Worm (Caenorhabditis elegans): ENCODE results near the gene lron-15.

- TF ChIP-seq pha-4 (tag; optimal IDR thresholded peaks at IDR 0.05) (no peak), lin-13 (tag; optimal IDR thresholded peaks at IDR 0.05) (no peak), sptf-1 (tag; optimal IDR thresholded peaks at IDR 0.05) (no peak), snpc-4 (tag; optimal IDR thresholded peaks at IDR 0.05) (no peak), nhr-12 (tag; optimal IDR thresholded peaks at IDR 0.05) (no peak), unc-120 (tag; optimal IDR thresholded peaks at IDR 0.05; ENCODE audit: poor library complexity, severe bottlenecking) (no peak), mab-5 (tag; optimal IDR thresholded peaks at IDR 0.05) (no peak), nhr-76 (tag; optimal IDR thresholded peaks at IDR 0.05) (no peak), nhr-28 (tag; optimal IDR thresholded peaks at IDR 0.05) (no peak), ces-1 (GFP tag; optimal IDR thresholded peaks at IDR 0.05) (no peak), unc-39 (tag; optimal IDR thresholded peaks at IDR 0.05) (no peak), ztf-11 (tag; optimal IDR thresholded peaks at IDR 0.05) (no peak)
Measured at ce11 chrII:6500161-6500560, 44.5 kb downstream of the lron-15 start, which contains the start of gene R05G9.5.
